Worm (Caenorhabditis elegans): Measurements from ENCODE around the gene F54E2.9.

Gene F54E2.9

ce11 chrV:2818117-2818516 is 4.3 kb upstream of the F54E2.9 start, which contains the start of gene srt-34:
TSS of gene srt-34 (minus strand) at chrV:2818217.
- TF ChIP-seq akir-1 (GFP tag; optimal IDR thresholded peaks at IDR 0.05) (no peak), let-607 (tag; optimal IDR thresholded peaks at IDR 0.05) (no peak), F37B4.10 (GFP tag; IDR thresholded peaks at IDR 0.05) (no peak), rpc-1 (optimal IDR thresholded peaks at IDR 0.05) (no peak), rpc-1 (tag; optimal IDR thresholded peaks at IDR 0.05) (no peak)

- no peak for TF ChIP-seq tbp1 (GFP tag; optimal IDR thresholded peaks at IDR 0.05)
- no peak for TF ChIP-seq repo-1 (tag; optimal IDR thresholded peaks at IDR 0.05)
- TF ChIP-seq sdz-38 (tag; optimal IDR thresholded peaks at IDR 0.05), result no peak
- TF ChIP-seq dpff-1 (tag; optimal IDR thresholded peaks at IDR 0.05), result no peak
- no peak for TF ChIP-seq T07F8.4 (tag; optimal IDR thresholded peaks at IDR 0.05)
- TF ChIP-seq lir-1 (GFP tag; conservative IDR thresholded peaks at IDR 0.05), result no peak
- no peak for TF ChIP-seq let-607 (tag; optimal IDR thresholded peaks at IDR 0.05)
- TF ChIP-seq F57A8.1 (GFP tag; optimal IDR thresholded peaks at IDR 0.05), result no peak
- no peak for TF ChIP-seq ama-1 (optimal IDR thresholded peaks at IDR 0.05)
- no peak for TF ChIP-seq ama-1 (GFP tag; optimal IDR thresholded peaks at IDR 0.05)
- no peak for TF ChIP-seq rpc-1 (optimal IDR thresholded peaks at IDR 0.05)
- no peak for TF ChIP-seq rpc-1 (tag; optimal IDR thresholded peaks at IDR 0.05)
- TF ChIP-seq madf-10 (tag; optimal IDR thresholded peaks at IDR 0.05), result no peak
- no peak for TF ChIP-seq K12H6.12 (tag; optimal IDR thresholded peaks at IDR 0.05)
- no peak for TF ChIP-seq hlh-12 (tag; optimal IDR thresholded peaks at IDR 0.05)
These were observed 2.2 kb upstream of the F54E2.9 start, which contains the start of gene F54E2.5 for ce11 chrV:2815956-2816355. TSS of gene F54E2.5 (minus strand) at chrV:2816056.

- TF ChIP-seq B0035.1 (tag; optimal IDR thresholded peaks at IDR 0.05), result no peak
- TF ChIP-seq C17E4.6 (GFP tag; IDR thresholded peaks at IDR 0.05), result no peak
- peak; percentile 87 for TF ChIP-seq cebp-1 (GFP tag; IDR thresholded peaks at IDR 0.05)
- TF ChIP-seq cebp-1 (tag; optimal IDR thresholded peaks at IDR 0.05), result no peak
- TF ChIP-seq nhr-80 (tag; optimal IDR thresholded peaks at IDR 0.05), result peak; percentile 82
- no peak for TF ChIP-seq F10E7.11 (tag; optimal IDR thresholded peaks at IDR 0.05)
- no peak for TF ChIP-seq him-1 (tag; optimal IDR thresholded peaks at IDR 0.05)
These were observed 3.6 kb downstream of the F54E2.9 start, which contains the start of gene F54E2.1 for ce11 chrV:2810164-2810563. TSS of gene F54E2.1 (plus strand) at chrV:2810398.

ce11 chrV:2809443-2809842 is 4.3 kb downstream of the F54E2.9 start:
- TF ChIP-seq attf-6 (GFP tag; IDR thresholded peaks at IDR 0.05) (no peak), lin-40 (tag; optimal IDR thresholded peaks at IDR 0.05) (no peak), snpc-1.3 (tag; optimal IDR thresholded peaks at IDR 0.05; ENCODE audit: insufficient read depth) (no peak), ceh-91 (GFP tag; IDR thresholded peaks at IDR 0.05) (no peak), madf-8 (GFP tag; conservative IDR thresholded peaks at IDR 0.05) (no peak), chd-7 (tag; optimal IDR thresholded peaks at IDR 0.05) (no peak), lin-26 (GFP tag; IDR thresholded peaks at IDR 0.05) (no peak), ceh-27 (GFP tag; optimal IDR thresholded peaks at IDR 0.05) (no peak), cebp-1 (GFP tag; IDR thresholded peaks at IDR 0.05) (no peak), cebp-1 (tag; optimal IDR thresholded peaks at IDR 0.05) (no peak), ztf-28 (GFP tag; IDR thresholded peaks at IDR 0.05) (no peak), attf-3 (GFP tag; conservative IDR thresholded peaks at IDR 0.05) (no peak), lin-54 (GFP tag; optimal IDR thresholded peaks at IDR 0.05) (no peak), zim-3 (tag; optimal IDR thresholded peaks at IDR 0.05) (no peak), snpc-1.1 (tag; optimal IDR thresholded peaks at IDR 0.05; ENCODE audit: insufficient read depth) (no peak), F10E7.11 (tag; optimal IDR thresholded peaks at IDR 0.05) (no peak)
